Worm (Caenorhabditis elegans): ENCODE data around the gene C10C5.4.

Gene C10C5.4

DNA sequence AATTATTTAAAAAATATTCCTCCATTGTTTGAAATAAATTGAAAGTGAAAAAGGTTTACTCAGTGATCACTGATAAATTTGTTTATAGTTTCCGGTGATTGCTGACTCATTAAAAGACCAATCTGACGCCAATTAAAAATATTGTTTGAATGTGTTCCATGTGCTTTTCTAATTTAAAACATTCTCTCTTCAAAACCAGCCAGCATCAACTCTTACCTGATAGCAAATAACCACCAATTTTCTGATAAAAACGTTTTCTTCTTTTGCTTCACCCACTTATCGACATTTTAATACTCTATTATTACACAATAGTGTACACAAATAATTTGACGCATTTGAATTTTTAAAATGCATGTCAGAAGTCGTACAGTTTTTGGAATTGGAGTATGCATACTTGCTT lies 23.4 kb downstream of the C10C5.4 start, which contains the start of gene F56D5.6:
Gene F56D5.6 (plus strand): TSS at position 208 of the 400 bp plus-strand sequence.
- TF ChIP-seq ceh-16 (tag; optimal IDR thresholded peaks at IDR 0.05) = no peak
- peak; percentile 81 for TF ChIP-seq elt-2 (tag; optimal IDR thresholded peaks at IDR 0.05)
- peak; percentile 69 for TF ChIP-seq pha-4 (tag; optimal IDR thresholded peaks at IDR 0.05)
- TF ChIP-seq pqm-1 (tag; optimal IDR thresholded peaks at IDR 0.05) = peak; percentile 75
- no peak for TF ChIP-seq lin-39 (tag; optimal IDR thresholded peaks at IDR 0.05)

DNA sequence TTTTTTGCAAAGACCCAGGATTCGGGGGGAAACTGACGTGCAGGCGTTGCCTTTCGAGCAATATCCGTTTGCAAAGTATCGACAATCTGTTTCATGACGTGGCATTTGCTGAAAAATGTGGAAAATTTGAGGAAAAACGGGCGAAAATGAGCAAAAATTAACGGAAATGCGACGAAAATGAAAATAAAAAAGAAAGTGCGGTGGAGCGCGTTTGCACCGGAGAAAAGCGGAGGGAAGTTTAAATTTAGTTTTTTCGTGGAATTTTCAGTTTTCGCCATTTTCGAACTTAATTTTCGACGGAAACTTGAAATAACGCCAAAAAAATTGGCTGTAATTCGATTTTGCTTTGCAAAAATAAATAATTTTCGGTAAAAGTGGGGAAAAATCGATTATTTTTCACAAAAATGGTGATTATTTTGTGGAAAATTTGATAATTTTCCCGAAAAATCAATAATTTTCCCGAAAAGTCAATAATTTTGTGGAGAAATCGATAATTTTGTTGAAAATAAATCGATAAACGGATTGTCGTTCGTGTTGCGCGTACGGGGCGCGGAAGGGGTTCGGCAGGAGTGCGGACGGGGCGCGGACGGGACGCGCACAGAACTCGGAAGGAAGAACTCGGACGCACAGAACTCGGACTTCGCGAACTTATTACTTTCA lies 25.5 kb downstream of the C10C5.4 start:
- TF ChIP-seq nhr-28 (tag; optimal IDR thresholded peaks at IDR 0.05) (no peak), egl-27 (tag; optimal IDR thresholded peaks at IDR 0.05) (no peak), ceh-16 (tag; optimal IDR thresholded peaks at IDR 0.05) (no peak), zag-1 (tag; optimal IDR thresholded peaks at IDR 0.05) (no peak), ceh-28 (tag; optimal IDR thresholded peaks at IDR 0.05) (peak; percentile 67), lin-39 (tag; optimal IDR thresholded peaks at IDR 0.05) (no peak), ztf-4 (tag; optimal IDR thresholded peaks at IDR 0.05) (no peak), elt-3 (tag; optimal IDR thresholded peaks at IDR 0.05) (no peak), lin-15B (tag; optimal IDR thresholded peaks at IDR 0.05) (peak; percentile 16), nhr-237 (tag; optimal IDR thresholded peaks at IDR 0.05) (no peak), ama-1 (optimal IDR thresholded peaks at IDR 0.05) (no peak), skn-1 (tag; optimal IDR thresholded peaks at IDR 0.05) (no peak), sea-2 (GFP tag; optimal IDR thresholded peaks at IDR 0.05) (no peak), hmg-11 (tag; optimal IDR thresholded peaks at IDR 0.05) (no peak), eor-1 (tag; optimal IDR thresholded peaks at IDR 0.05) (no peak)

DNA sequence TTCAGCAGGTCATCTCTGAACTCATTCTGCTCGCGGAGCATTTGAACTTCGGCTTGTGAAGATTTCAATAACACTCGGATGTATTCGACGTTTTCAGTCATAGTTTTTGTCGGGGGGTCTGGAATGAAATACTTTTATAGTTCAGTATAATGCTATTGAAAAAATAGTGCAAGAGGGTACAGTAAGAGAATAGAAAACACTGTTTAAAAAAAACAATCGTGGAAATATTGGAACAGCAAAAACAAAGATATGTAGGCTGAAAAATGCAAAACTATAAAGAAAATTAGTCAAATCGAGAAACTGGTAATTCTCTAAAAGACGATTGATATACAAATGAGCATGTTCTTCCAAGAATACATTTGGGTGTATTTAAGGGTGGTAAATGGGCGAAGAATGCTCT lies 29.7 kb downstream of the C10C5.4 start, which contains the start of gene F56D5.5:
Gene F56D5.5 (minus strand): TSS at position 101 of the 400 bp plus-strand sequence.
- TF ChIP-seq ceh-9 (tag; optimal IDR thresholded peaks at IDR 0.05) = no peak
- TF ChIP-seq nhr-237 (tag; optimal IDR thresholded peaks at IDR 0.05) = no peak
- TF ChIP-seq jun-1 (tag; optimal IDR thresholded peaks at IDR 0.05) = no peak
- TF ChIP-seq nhr-23 (tag; optimal IDR thresholded peaks at IDR 0.05) = no peak
- no peak for TF ChIP-seq ceh-28 (tag; optimal IDR thresholded peaks at IDR 0.05)
- TF ChIP-seq fos-1 (tag; optimal IDR thresholded peaks at IDR 0.05) = no peak

DNA sequence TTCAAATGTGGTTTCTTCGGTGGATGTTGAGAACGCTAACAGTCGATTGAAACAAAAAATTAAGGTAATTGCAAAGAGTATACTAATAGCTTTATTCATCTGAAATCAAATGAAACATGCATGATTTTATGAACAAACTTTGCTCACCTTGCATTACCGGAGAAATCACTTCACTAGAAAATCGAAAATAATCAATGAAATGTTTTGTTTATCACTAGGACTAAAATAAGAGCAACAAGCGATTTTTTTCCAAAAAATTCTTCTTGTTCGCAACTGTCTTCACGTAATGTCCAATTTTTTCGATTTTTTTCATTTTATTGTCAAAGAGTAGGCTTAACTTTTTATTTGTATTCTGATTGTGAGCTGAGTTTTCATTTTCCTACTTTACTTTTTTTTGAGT lies 44.1 kb downstream of the C10C5.4 start, which contains the start of gene F56D5.9:
Gene F56D5.9 (minus strand): TSS at position 101 of the 400 bp plus-strand sequence.
- TF ChIP-seq nhr-237 (tag; optimal IDR thresholded peaks at IDR 0.05) (no peak), fos-1 (tag; optimal IDR thresholded peaks at IDR 0.05) (no peak), daf-12 (tag; optimal IDR thresholded peaks at IDR 0.05) (no peak), nhr-12 (tag; optimal IDR thresholded peaks at IDR 0.05) (no peak), egl-5 (tag; optimal IDR thresholded peaks at IDR 0.05) (no peak), sea-2 (GFP tag; optimal IDR thresholded peaks at IDR 0.05) (no peak), nfya-1 (tag; optimal IDR thresholded peaks at IDR 0.05; ENCODE audit: insufficient read depth) (no peak), mdl-1 (tag; optimal IDR thresholded peaks at IDR 0.05) (no peak), tbx-2 (tag; optimal IDR thresholded peaks at IDR 0.05) (no peak), nhr-28 (tag; optimal IDR thresholded peaks at IDR 0.05) (no peak), nhr-67 (tag; optimal IDR thresholded peaks at IDR 0.05) (no peak), ama-1 (optimal IDR thresholded peaks at IDR 0.05) (no peak), snpc-4 (tag; optimal IDR thresholded peaks at IDR 0.05) (no peak)

DNA sequence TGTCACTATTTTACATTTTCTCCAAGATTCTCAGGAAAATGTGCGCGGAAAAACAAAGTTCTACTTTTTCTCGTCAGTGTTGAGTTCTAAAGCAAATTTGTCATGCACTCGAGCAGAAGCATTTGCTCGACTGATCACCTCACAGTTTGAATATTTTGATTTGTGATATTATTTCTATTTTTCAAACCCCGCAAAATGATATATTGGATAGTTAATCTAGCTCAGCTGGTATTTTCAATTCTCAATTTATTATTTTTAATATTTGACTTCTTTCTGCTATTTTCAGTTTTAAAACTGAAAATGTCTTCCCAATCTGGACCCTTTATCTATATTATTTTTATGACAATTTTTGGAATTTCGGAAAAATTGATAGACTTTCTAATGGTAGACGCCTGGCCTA lies 44.7 kb downstream of the C10C5.4 start, which contains the start of gene srxa-2:
Gene srxa-2 (plus strand): TSS at position 301 of the 400 bp plus-strand sequence.
- TF ChIP-seq zag-1 (tag; optimal IDR thresholded peaks at IDR 0.05) = no peak
- no peak for TF ChIP-seq ztf-4 (tag; optimal IDR thresholded peaks at IDR 0.05)
- no peak for TF ChIP-seq elt-3 (tag; optimal IDR thresholded peaks at IDR 0.05)
- TF ChIP-seq nhr-28 (tag; optimal IDR thresholded peaks at IDR 0.05) = no peak
- no peak for TF ChIP-seq ama-1 (optimal IDR thresholded peaks at IDR 0.05)
- TF ChIP-seq nhr-237 (tag; optimal IDR thresholded peaks at IDR 0.05) = no peak
- no peak for TF ChIP-seq fkh-2 (tag; optimal IDR thresholded peaks at IDR 0.05)
- no peak for TF ChIP-seq nhr-23 (tag; optimal IDR thresholded peaks at IDR 0.05)
- TF ChIP-seq snpc-4 (tag; optimal IDR thresholded peaks at IDR 0.05) = no peak

DNA sequence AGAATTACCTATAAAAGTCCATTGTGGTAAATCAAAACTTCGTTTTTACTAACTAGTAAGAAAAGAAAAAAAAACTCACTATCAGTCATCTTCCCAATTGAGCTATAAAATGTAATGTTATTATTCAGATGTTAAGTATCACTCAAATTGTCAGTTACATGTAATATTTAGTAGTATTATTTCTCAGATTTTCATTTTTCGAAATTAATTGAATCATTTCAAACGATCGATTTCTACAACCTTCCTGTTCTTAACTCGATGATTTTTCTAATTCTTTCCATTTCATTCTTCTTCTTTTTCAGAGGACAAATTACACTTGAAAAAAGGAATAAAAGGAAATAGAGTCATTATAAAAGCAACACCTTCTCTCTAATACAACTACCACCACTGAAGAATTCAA lies 49.6 kb downstream of the C10C5.4 start, which contains the start of gene F59B8.1:
Gene F59B8.1 (plus strand): TSS at position 301 of the 400 bp plus-strand sequence.
- no peak for TF ChIP-seq mml-1 (tag; optimal IDR thresholded peaks at IDR 0.05)
